Fruit fly (Drosophila melanogaster): ENCODE data around the gene Tsp26A.

Gene Tsp26A

dm6 chr2L:5958581-5959177 is 41.3 kb upstream of the Tsp26A start, which contains the start of gene Vm26Ac:
TSS of gene Vm26Ac (minus strand) at chr2L:5958631.
- TF ChIP-seq nerfin-2 (GFP tag; IDR thresholded peaks at IDR 0.05; ENCODE audit: partially characterized antibody): 0 out of 2 replicates have a peak, but pooled peaks have one; percentile 30
- TF ChIP-seq ham (GFP tag; IDR thresholded peaks at IDR 0.05): no peak

- peak; percentile 32 for TF ChIP-seq sens (GFP tag)
- no peak for TF ChIP-seq Fer1 (GFP tag; optimal IDR thresholded peaks at IDR 0.05)
- TF ChIP-seq onecut (GFP tag; IDR thresholded peaks at IDR 0.05): no peak
- no peak for TF ChIP-seq CG17186 (GFP tag; optimal IDR thresholded peaks at IDR 0.05)
- TF ChIP-seq Sry-δ (GFP tag; optimal IDR thresholded peaks at IDR 0.05): no peak
- TF ChIP-seq vnd (GFP tag; IDR thresholded peaks at IDR 0.05; ENCODE audit: partially characterized antibody): no peak
- TF ChIP-seq gce (GFP tag; IDR thresholded peaks at IDR 0.05): no peak
- TF ChIP-seq CG6683 (GFP tag; optimal IDR thresholded peaks at IDR 0.05): no peak
- 0 out of 2 replicates have a peak, but pooled peaks have one; percentile 9 for TF ChIP-seq CG6689 (GFP tag; IDR thresholded peaks at IDR 0.05)
- no peak for TF ChIP-seq tap (tag; optimal IDR thresholded peaks at IDR 0.05)
- no peak for TF ChIP-seq CG10462 (GFP tag; optimal IDR thresholded peaks at IDR 0.05)
- TF ChIP-seq CG18476 (GFP tag; optimal IDR thresholded peaks at IDR 0.05): no peak
- no peak for TF ChIP-seq CG14710 (tag; optimal IDR thresholded peaks at IDR 0.05)
- TF ChIP-seq lola (GFP tag; optimal IDR thresholded peaks at IDR 0.05): no peak
- TF ChIP-seq zen (tag; optimal IDR thresholded peaks at IDR 0.05): no peak
- no peak for TF ChIP-seq corto (GFP tag; optimal IDR thresholded peaks at IDR 0.05)
- TF ChIP-seq CG31224 (GFP tag; IDR thresholded peaks at IDR 0.05): no peak
- no peak for TF ChIP-seq pita (GFP tag; optimal IDR thresholded peaks at IDR 0.05)
- TF ChIP-seq CG2199 (GFP tag; IDR thresholded peaks at IDR 0.05): no peak
- TF ChIP-seq Deaf1 (tag; optimal IDR thresholded peaks at IDR 0.05): no peak
- TF ChIP-seq zfh1 (GFP tag; IDR thresholded peaks at IDR 0.05): no peak
- no peak for TF ChIP-seq ranshi (GFP tag; IDR thresholded peaks at IDR 0.05)
- TF ChIP-seq CG15073 (GFP tag; optimal IDR thresholded peaks at IDR 0.05): no peak
- no peak for TF ChIP-seq ci (GFP tag; IDR thresholded peaks at IDR 0.05)
- TF ChIP-seq gcm (GFP tag; optimal IDR thresholded peaks at IDR 0.05): no peak
- TF ChIP-seq Dbx (GFP tag; IDR thresholded peaks at IDR 0.05): no peak
- TF ChIP-seq Med (GFP tag): peak; percentile 61
- TF ChIP-seq ssp (GFP tag; IDR thresholded peaks at IDR 0.05): peak; percentile 15; the same call in 1 of the 2 replicates
- no peak for TF ChIP-seq unpg (GFP tag; optimal IDR thresholded peaks at IDR 0.05)
- TF ChIP-seq CG17359 (tag; optimal IDR thresholded peaks at IDR 0.05): no peak
- peak; percentile 43 for TF ChIP-seq Hr39 (optimal IDR thresholded peaks at IDR 0.05)
- TF ChIP-seq shn (GFP tag; optimal IDR thresholded peaks at IDR 0.05): no peak
- no peak for TF ChIP-seq emc (GFP tag; optimal IDR thresholded peaks at IDR 0.05)
- no peak for TF ChIP-seq dpn (GFP tag; optimal IDR thresholded peaks at IDR 0.05)
- no peak for TF ChIP-seq CG11085 (GFP tag; IDR thresholded peaks at IDR 0.05)
- no peak for TF ChIP-seq CG7963 (GFP tag; IDR thresholded peaks at IDR 0.05; ENCODE audit: partially characterized antibody)
- TF ChIP-seq Gsc (GFP tag; IDR thresholded peaks at IDR 0.05): 0 out of 2 replicates have a peak, but pooled peaks have one; percentile 13
- TF ChIP-seq CG11093 (GFP tag; IDR thresholded peaks at IDR 0.05): 0 out of 3 replicates have a peak, but pooled peaks have one; percentile 53
- no peak for TF ChIP-seq kni (GFP tag; optimal IDR thresholded peaks at IDR 0.05)
- no peak for TF ChIP-seq CG12659 (GFP tag; optimal IDR thresholded peaks at IDR 0.05)
- no peak for TF ChIP-seq CG10654 (GFP tag; optimal IDR thresholded peaks at IDR 0.05)
- no peak for TF ChIP-seq MBD-R2 (GFP tag; IDR thresholded peaks at IDR 0.05)
- no peak for TF ChIP-seq ap (GFP tag; IDR thresholded peaks at IDR 0.05)
- no peak for TF ChIP-seq Awh (GFP tag; IDR thresholded peaks at IDR 0.05)
- TF ChIP-seq CG10979 (tag; optimal IDR thresholded peaks at IDR 0.05): no peak
Measured at dm6 chr2L:5959863-5960658, 40.0 kb upstream of the Tsp26A start, which contains the start of gene Vm26Aa. TSS of gene Vm26Aa (minus strand) at chr2L:5960340.
